Worm (Caenorhabditis elegans) whole organism, young adult: ENCODE results near the gene arl-3.

Experiments
- F52B5.7 ChIP-seq: sonication (generic microtip); optimal IDR thresholded peaks from 2 replicates; lab custom pipeline; 2016; ENCODE audit warnings: mild to moderate bottlenecking, missing genetic modification characterization, missing compliant biosample characterization
- F57A8.1 ChIP-seq: fragments of 200-800 bp; sonication (Bioruptor generic); optimal IDR thresholded peaks from 2 replicates; lab custom pipeline; 2018; ENCODE audit warnings: mild to moderate bottlenecking, missing genetic modification characterization, moderate library complexity, missing compliant biosample characterization
- T07F8.4 ChIP-seq: sonication (generic microtip); optimal IDR thresholded peaks from 2 replicates; lab custom pipeline; 2016; ENCODE audit warnings: mild to moderate bottlenecking, missing genetic modification characterization, moderate library complexity, missing compliant biosample characterization
- T26A5.8 ChIP-seq: sonication (generic microtip); optimal IDR thresholded peaks from 2 replicates; lab custom pipeline; 2016; ENCODE audit warnings: missing genetic modification characterization, missing compliant biosample characterization
- Y53F4B.3 ChIP-seq: fragments of 200-800 bp; sonication (Bioruptor generic); IDR thresholded peaks from 2 replicates; pipeline ENCODE4 v1.3.6; 2022; ENCODE audit warnings: missing genetic modification reagents, missing genetic modification characterization, missing compliant biosample characterization
- Y53G8AR.9 ChIP-seq: fragments of 200-800 bp; sonication (Bioruptor generic); conservative IDR thresholded peaks from 2 replicates; pipeline ENCODE4 v1.3.6; 2022; ENCODE audit warnings: missing genetic modification reagents, missing genetic modification characterization, missing compliant biosample characterization
- Y79H2A.3 ChIP-seq: fragments of 200-800 bp; sonication (Bioruptor generic); conservative IDR thresholded peaks from 2 replicates; pipeline ENCODE4 v1.3.6; 2022; ENCODE audit warnings: missing genetic modification reagents, missing genetic modification characterization, missing compliant biosample characterization
- ama-1 ChIP-seq, 3 experiments: fragments of 150-350 bp in 1 of 3; sonication (generic microtip) in 2 of 3; optimal IDR thresholded peaks; 2 replicates each; lab custom pipeline; 2014 to 2018; ENCODE audit warnings: missing biosample characterization in 2 of 3, missing genetic modification characterization in 2 of 3, missing genetic modification reagents in 2 of 3
- bed-2 ChIP-seq: fragments of 200-800 bp; sonication (Bioruptor generic); IDR thresholded peaks from 2 replicates; pipeline ENCODE4 v1.3.6; 2022; ENCODE audit warnings: missing genetic modification reagents, missing genetic modification characterization, missing compliant biosample characterization
- ccch-3 ChIP-seq: fragments of 200-800 bp; sonication (Bioruptor generic); optimal IDR thresholded peaks from 2 replicates; lab custom pipeline; 2018; ENCODE audit warnings: mild to moderate bottlenecking, missing genetic modification characterization, missing compliant biosample characterization
- cebp-1 ChIP-seq, 2 experiments: fragments of 200-800 bp in 1 of 2; sonication (Bioruptor generic) in 1 of 2; sonication (generic microtip) in 1 of 2; IDR thresholded peaks in 1 of 2; optimal IDR thresholded peaks in 1 of 2; 2 replicates each; pipeline versions ENCODE4 v1.3.6 to Lab custom; 2017 to 2022; ENCODE audit warnings: missing compliant biosample characterization in 2 of 2, missing genetic modification characterization in 2 of 2, mild to moderate bottlenecking in 1 of 2, missing genetic modification reagents in 1 of 2, moderate library complexity in 1 of 2
- ceh-27 ChIP-seq: fragments of 200-800 bp; sonication (Bioruptor generic); optimal IDR thresholded peaks from 2 replicates; lab custom pipeline; 2018; ENCODE audit warnings: mild to moderate bottlenecking, missing genetic modification characterization, moderate library complexity, missing compliant biosample characterization
- ceh-40 ChIP-seq: fragments of 200-800 bp; sonication (Bioruptor generic); IDR thresholded peaks from 2 replicates; pipeline ENCODE4 v1.3.6; 2022; ENCODE audit warnings: missing genetic modification characterization, missing compliant biosample characterization
- die-1 ChIP-seq: sonication (generic microtip); optimal IDR thresholded peaks from 2 replicates; lab custom pipeline; 2016; ENCODE audit warnings: missing genotype, mild to moderate bottlenecking, missing genetic modification characterization, missing compliant biosample characterization
- dpl-1 ChIP-seq: fragments of 150-350 bp; optimal IDR thresholded peaks from 2 replicates; lab custom pipeline; 2014; ENCODE audit warnings: missing biosample characterization, missing genetic modification reagents, missing genetic modification characterization
- egrh-3 ChIP-seq: fragments of 200-800 bp; sonication (Bioruptor generic); IDR thresholded peaks from 2 replicates; pipeline ENCODE4 v1.3.6; 2022; ENCODE audit warnings: missing genetic modification reagents, missing genetic modification characterization, missing compliant biosample characterization
- hlh-26 ChIP-seq: fragments of 200-800 bp; sonication (Bioruptor generic); conservative IDR thresholded peaks from 2 replicates; pipeline ENCODE4 v1.3.6; 2022; ENCODE audit warnings: missing genetic modification reagents, missing genetic modification characterization, missing compliant biosample characterization
- hmg-20 ChIP-seq: fragments of 200-800 bp; sonication (Bioruptor generic); IDR thresholded peaks from 2 replicates; pipeline ENCODE4 v1.3.6; 2022; ENCODE audit warnings: missing genetic modification reagents, missing genetic modification characterization, missing compliant biosample characterization
- let-607 ChIP-seq, 2 experiments: fragments of 200-800 bp in 1 of 2; sonication (Bioruptor generic) in 1 of 2; sonication (generic microtip) in 1 of 2; optimal IDR thresholded peaks; 2 replicates each; lab custom pipeline; 2016 to 2018; ENCODE audit warnings: mild to moderate bottlenecking in 2 of 2, missing compliant biosample characterization in 2 of 2, missing genetic modification characterization in 2 of 2, moderate library complexity in 2 of 2, missing genotype in 1 of 2
- lsl-1 ChIP-seq: fragments of 200-800 bp; sonication (Bioruptor generic); optimal IDR thresholded peaks from 2 replicates; lab custom pipeline; 2018; ENCODE audit warnings: mild to moderate bottlenecking, missing genetic modification characterization, moderate library complexity, missing compliant biosample characterization
- nhr-120 ChIP-seq: fragments of 200-800 bp; sonication (Bioruptor generic); IDR thresholded peaks from 2 replicates; pipeline ENCODE4 v1.3.6; 2022; ENCODE audit warnings: missing genetic modification characterization, missing compliant biosample characterization
- nhr-27 ChIP-seq: fragments of 200-800 bp; sonication (Bioruptor generic); optimal IDR thresholded peaks from 2 replicates; lab custom pipeline; 2018; ENCODE audit warnings: mild to moderate bottlenecking, missing genetic modification characterization, moderate library complexity, missing compliant biosample characterization
- sptf-2 ChIP-seq: fragments of 200-800 bp; sonication (Bioruptor generic); optimal IDR thresholded peaks from 2 replicates; lab custom pipeline; 2018; ENCODE audit warnings: mild to moderate bottlenecking, missing genetic modification characterization, missing compliant biosample characterization
- tbx-9 ChIP-seq: sonication (generic microtip); optimal IDR thresholded peaks from 2 replicates; lab custom pipeline; 2016; ENCODE audit warnings: borderline replicate concordance, missing genetic modification characterization, inconsistent platforms, missing compliant biosample characterization
- xnd-1 ChIP-seq: sonication (generic microtip); optimal IDR thresholded peaks from 2 replicates; lab custom pipeline; 2016; ENCODE audit warnings: missing genotype, missing genetic modification reagents, missing genetic modification characterization, missing compliant biosample characterization
- ztf-18 ChIP-seq: sonication (generic microtip); optimal IDR thresholded peaks from 2 replicates; lab custom pipeline; 2016; ENCODE audit warnings: missing genotype, mild to moderate bottlenecking, missing genetic modification characterization, missing compliant biosample characterization
- ztf-28 ChIP-seq: fragments of 200-800 bp; sonication (Bioruptor generic); IDR thresholded peaks from 2 replicates; pipeline ENCODE4 v1.3.6; 2022; ENCODE audit warnings: missing genetic modification reagents, missing genetic modification characterization, missing compliant biosample characterization
- ztf-3 ChIP-seq: fragments of 200-800 bp; sonication (Bioruptor generic); optimal IDR thresholded peaks from 2 replicates; lab custom pipeline; 2018; ENCODE audit warnings: mild to moderate bottlenecking, missing genetic modification characterization, missing compliant biosample characterization

arl-3 gene

DNA sequence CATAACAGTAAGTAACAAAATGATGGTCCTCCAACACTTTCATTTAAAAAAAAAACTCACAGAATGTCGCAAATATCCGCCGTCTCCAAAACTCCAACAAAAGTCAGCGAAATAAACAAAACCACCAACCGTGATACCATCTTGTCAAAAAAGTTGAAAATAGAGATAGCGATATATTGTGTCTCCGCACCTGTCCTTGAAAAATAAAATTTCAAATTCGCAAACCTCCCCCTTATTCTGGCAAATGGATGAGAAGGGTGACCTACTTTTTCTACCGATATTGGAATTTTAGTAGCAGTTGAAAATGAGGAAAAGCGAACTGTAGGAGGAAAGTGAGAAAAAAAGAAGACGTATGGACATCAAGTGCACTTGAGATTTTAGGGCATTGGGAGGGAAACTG lies 793 bp upstream of the arl-3 start, which contains the start of gene F19H8.2:
TSS of gene F19H8.2 (minus strand) at position 391 of the 400 bp plus-strand sequence.
- no peak for TF ChIP-seq xnd-1 (tag; lab: Kevin White, UChicago)
- 0 out of 2 replicates have a peak, but pooled peaks have one; percentile 34 for TF ChIP-seq Y53G8AR.9 (GFP tag; lab: Robert Waterston, UW)
- no peak for TF ChIP-seq dpl-1 (GFP tag; lab: Kevin White, UChicago)
- TF ChIP-seq Y53F4B.3 (GFP tag; lab: Robert Waterston, UW) = no peak
- TF ChIP-seq ccch-3 = no peak
- peak; percentile 32 for TF ChIP-seq ceh-27 (GFP tag; lab: Kevin White, UChicago)
- TF ChIP-seq hmg-20 (GFP tag; lab: Robert Waterston, UW) = no peak

DNA sequence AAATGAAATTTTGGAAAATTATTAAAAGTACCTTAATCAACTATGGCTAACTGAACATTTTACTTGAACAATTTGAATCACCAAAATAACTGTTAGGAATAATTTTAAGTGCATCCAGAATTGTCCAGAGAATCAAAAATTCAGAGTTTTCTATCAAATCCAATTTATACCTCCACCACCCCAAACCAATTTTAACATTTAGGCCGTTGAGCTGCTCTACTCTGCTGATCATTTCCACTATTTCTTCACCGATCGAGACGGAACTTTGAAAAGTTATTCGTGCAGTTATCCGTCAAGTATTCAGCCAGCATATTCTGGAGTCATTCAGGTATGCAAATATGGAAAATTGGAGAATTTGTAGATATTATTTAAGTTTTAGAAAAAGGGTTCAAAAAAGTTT lies 2.2 kb downstream of the arl-3 start:
- TF ChIP-seq T07F8.4 (tag; lab: Kevin White, UChicago) (no peak), sptf-2 (GFP tag; lab: Kevin White, UChicago) (no peak), nhr-120 (GFP tag; lab: Robert Waterston, UW) (no peak), ama-1 (optimal IDR thresholded peaks at IDR 0.05; lab: Kevin White, UChicago) (peak; percentile 40), ama-1 (GFP tag; optimal IDR thresholded peaks at IDR 0.05; lab: Kevin White, UChicago) (no peak)

DNA sequence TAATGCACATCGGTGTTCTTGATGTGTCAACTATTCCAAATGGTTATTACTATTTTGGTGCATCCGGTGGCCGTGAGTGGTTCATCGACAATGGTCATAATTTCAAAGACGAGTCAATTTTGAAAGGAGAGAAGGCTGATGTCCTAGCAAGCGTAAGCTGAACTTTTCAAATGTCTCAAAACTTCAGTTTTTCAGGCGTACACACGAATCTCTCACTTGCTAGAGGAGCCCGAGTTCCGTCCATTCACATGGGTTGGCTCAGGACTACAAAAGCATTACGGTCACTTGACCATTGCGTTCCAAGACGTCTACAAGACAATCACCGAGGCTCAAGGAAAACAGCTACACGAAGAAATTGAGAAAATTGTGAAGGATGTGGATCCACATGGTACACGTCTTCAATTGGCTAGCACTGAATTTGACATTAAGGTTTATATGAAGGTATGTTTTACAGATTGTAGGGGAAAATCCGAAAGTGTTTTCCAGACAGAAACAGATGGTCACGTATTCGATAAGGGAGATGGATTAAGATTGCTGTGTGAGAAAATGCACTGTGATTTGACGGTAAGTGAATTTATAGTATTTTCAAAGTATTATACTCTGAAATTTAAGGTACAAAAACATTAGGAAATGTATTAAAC lies 3.1 kb downstream of the arl-3 start:
- TF ChIP-seq F52B5.7 (tag; lab: Kevin White, UChicago) = peak; percentile 1
- no peak for TF ChIP-seq tbx-9

DNA sequence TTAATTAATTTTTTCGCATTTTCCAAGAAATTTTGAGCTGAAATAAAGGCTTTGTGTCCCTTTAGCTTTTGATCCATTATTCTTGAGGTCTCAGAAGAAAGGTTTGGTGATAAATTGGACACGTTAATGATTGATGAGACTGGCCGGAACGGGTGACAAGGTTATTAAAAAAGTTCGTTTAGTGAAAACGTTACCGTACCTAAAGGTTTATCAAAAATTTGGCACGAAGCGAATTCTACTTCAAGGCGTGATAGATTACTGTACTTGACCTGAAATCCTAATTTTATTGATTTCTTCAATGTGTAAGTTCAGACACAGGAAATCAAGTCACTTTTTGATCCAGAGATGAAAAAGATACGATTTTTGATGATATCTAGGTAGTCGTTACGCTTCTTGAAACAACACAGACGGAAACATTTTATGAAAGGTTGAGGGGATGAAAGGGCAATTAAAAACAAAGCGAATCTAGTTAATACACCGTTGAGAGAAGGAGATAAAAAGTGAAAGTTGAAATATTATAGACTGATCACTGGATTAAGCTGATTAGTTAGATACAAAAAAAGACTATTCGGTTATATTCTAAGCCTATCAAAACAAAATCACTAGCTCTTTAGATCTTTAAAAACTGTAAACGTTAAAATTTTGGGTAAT lies 4.3 kb downstream of the arl-3 start:
- TF ChIP-seq nhr-27 (no peak), ceh-40 (GFP tag; lab: Robert Waterston, UW) (no peak), ama-1 (optimal IDR thresholded peaks at IDR 0.05; lab: Kevin White, UChicago) (peak; percentile 35), ama-1 (GFP tag; optimal IDR thresholded peaks at IDR 0.05; lab: Kevin White, UChicago) (no peak), ztf-28 (GFP tag; lab: Robert Waterston, UW) (no peak), let-607 (tag; optimal IDR thresholded peaks at IDR 0.05; lab: Kevin White, UChicago) (no peak), bed-2 (GFP tag; lab: Robert Waterston, UW) (no peak), F57A8.1 (GFP tag; lab: Kevin White, UChicago) (no peak)

DNA sequence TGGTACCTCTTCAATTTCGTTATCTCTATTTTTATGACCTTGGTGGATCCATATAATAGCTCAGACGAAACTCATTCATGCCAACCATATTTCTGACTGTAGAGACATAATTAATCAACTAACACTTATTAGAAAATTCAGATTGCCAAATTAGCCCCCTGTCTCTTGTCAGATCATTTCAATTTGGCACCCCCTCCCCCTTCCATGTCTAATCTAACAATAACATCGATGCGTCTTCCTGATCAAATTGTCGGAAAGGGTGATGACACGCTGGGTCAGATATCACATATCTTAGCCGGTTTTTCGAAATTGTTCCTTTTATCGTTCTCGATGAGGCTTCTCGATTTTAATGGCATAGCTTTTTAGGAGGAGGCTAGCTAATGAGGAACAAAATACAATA lies 5.0 kb downstream of the arl-3 start:
- TF ChIP-seq ztf-18 (tag; lab: Kevin White, UChicago) (no peak), ztf-3 (no peak), hlh-26 (GFP tag; lab: Robert Waterston, UW) (no peak), die-1 (tag; lab: Kevin White, UChicago) (no peak), egrh-3 (GFP tag; lab: Robert Waterston, UW) (no peak), cebp-1 (GFP tag; IDR thresholded peaks at IDR 0.05; lab: Robert Waterston, UW) (no peak), cebp-1 (tag; optimal IDR thresholded peaks at IDR 0.05; lab: Kevin White, UChicago) (no peak), ama-1 (optimal IDR thresholded peaks at IDR 0.05; lab: Kevin White, UChicago) (no peak), ama-1 (GFP tag; optimal IDR thresholded peaks at IDR 0.05; lab: Kevin White, UChicago) (no peak), Y79H2A.3 (GFP tag; lab: Robert Waterston, UW) (no peak), Y53F4B.3 (GFP tag; lab: Robert Waterston, UW) (no peak)

DNA sequence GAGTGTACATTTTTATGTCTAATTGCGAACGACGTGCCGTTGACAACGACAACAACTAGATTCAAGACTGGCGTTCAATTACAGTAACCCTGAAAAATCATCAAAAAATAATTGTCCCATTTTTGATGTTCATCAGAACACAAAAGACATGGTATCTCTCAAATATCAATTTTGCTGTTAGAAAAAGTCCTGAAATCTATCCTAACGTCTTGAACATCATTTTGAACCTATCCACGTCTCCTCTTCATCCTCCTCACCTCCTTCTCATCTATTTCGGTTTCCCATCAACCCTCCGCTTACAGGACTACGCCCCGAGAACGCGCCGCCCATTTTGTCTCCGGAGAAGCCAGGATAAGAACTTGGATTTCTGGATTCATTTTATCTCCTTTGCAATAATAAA lies 9.5 kb downstream of the arl-3 start, which contains the start of gene mltn-9:
TSS of gene mltn-9 (plus strand) at position 301 of the 400 bp plus-strand sequence.
- TF ChIP-seq ztf-18 (tag; lab: Kevin White, UChicago) (no peak), lsl-1 (no peak), T26A5.8 (no peak)
